Worm (Caenorhabditis elegans) whole organism, L1 larva: ENCODE measurements around the gene camt-1.

Experiments used
- dpl-1 ChIP-seq, 3 experiments: fragments of 150-350 bp in 2 of 3; sonication (generic microtip) in 1 of 3; optimal IDR thresholded peaks; 2 replicates each; lab custom pipeline; 2014 to 2017; ENCODE audit warnings: missing biosample characterization in 3 of 3, missing genetic modification characterization in 3 of 3, missing genetic modification reagents in 3 of 3
- mdl-1 ChIP-seq, 2 experiments: fragments of 150-350 bp; optimal IDR thresholded peaks; 2 replicates each; lab custom pipeline; 2014 to 2017; ENCODE audit warnings: missing biosample characterization in 2 of 2, missing genetic modification characterization in 2 of 2, inconsistent platforms in 1 of 2
- nhr-237 ChIP-seq: fragments of 150-350 bp; optimal IDR thresholded peaks from 2 replicates; lab custom pipeline; 2014; ENCODE audit warnings: missing biosample characterization, missing genetic modification characterization

ce11 chrII:4537141-4537540 is 32.2 kb upstream of the camt-1 start, which contains the start of gene sra-33:
- TF ChIP-seq nhr-237 (tag; lab: Kevin White, UChicago) (no peak), mdl-1 (tag; optimal IDR thresholded peaks at IDR 0.05; lab: Kevin White, UChicago) (no peak), dpl-1 (GFP tag; optimal IDR thresholded peaks at IDR 0.05; lab: Kevin White, UChicago) (no peak)
